Worm (Caenorhabditis elegans) whole organism, L3 larva: ENCODE measurements around the gene hlh-6.

Source experiments
- R02D3.7 ChIP-seq: fragments of 150-350 bp; optimal IDR thresholded peaks from 2 replicates; lab custom pipeline; 2014; ENCODE audit warnings: missing biosample characterization, missing genetic modification characterization
- ZK546.5 ChIP-seq: sonication (generic microtip); optimal IDR thresholded peaks from 2 replicates; lab custom pipeline; 2017; ENCODE audit warnings: missing biosample characterization, missing genetic modification characterization
- aly-2 ChIP-seq: fragments of 150-350 bp; optimal IDR thresholded peaks from 2 replicates; lab custom pipeline; 2014; ENCODE audit warnings: missing biosample characterization, missing genetic modification characterization
- ama-1 ChIP-seq: fragments of 150-350 bp; optimal IDR thresholded peaks from 2 replicates; lab custom pipeline; 2018
- ceh-16 ChIP-seq: sonication (generic microtip); optimal IDR thresholded peaks from 2 replicates; lab custom pipeline; 2017; ENCODE audit warnings: missing biosample characterization, missing genetic modification characterization
- ceh-28 ChIP-seq: fragments of 150-350 bp; optimal IDR thresholded peaks from 2 replicates; lab custom pipeline; 2014; ENCODE audit warnings: missing biosample characterization, missing genetic modification reagents, missing genetic modification characterization
- ceh-82 ChIP-seq: fragments of 150-350 bp; optimal IDR thresholded peaks from 2 replicates; lab custom pipeline; 2014; ENCODE audit warnings: missing biosample characterization, missing genetic modification characterization
- ceh-9 ChIP-seq: sonication (generic microtip); optimal IDR thresholded peaks from 2 replicates; lab custom pipeline; 2018; ENCODE audit warnings: missing biosample characterization, missing genetic modification characterization
- daf-12 ChIP-seq: fragments of 150-350 bp; optimal IDR thresholded peaks from 2 replicates; lab custom pipeline; 2014; ENCODE audit warnings: missing biosample characterization, missing genetic modification reagents, missing genetic modification characterization
- egl-27 ChIP-seq: sonication (generic microtip); optimal IDR thresholded peaks from 4 replicates; lab custom pipeline; 2017; ENCODE audit warnings: missing biosample characterization, missing genetic modification reagents, missing genetic modification characterization
- egl-5 ChIP-seq: fragments of 150-350 bp; optimal IDR thresholded peaks from 2 replicates; lab custom pipeline; 2017; ENCODE audit warnings: missing biosample characterization, missing genetic modification reagents, missing genetic modification characterization, inconsistent platforms
- elt-1 ChIP-seq: fragments of 150-350 bp; optimal IDR thresholded peaks from 2 replicates; lab custom pipeline; 2014; ENCODE audit warnings: missing biosample characterization, missing genetic modification characterization
- elt-2 ChIP-seq: sonication (generic microtip); optimal IDR thresholded peaks from 2 replicates; lab custom pipeline; 2016; ENCODE audit warnings: missing genetic modification reagents, mild to moderate bottlenecking, missing genetic modification characterization, missing compliant biosample characterization
- elt-3 ChIP-seq, 3 experiments: fragments of 150-350 bp in 1 of 3; sonication (generic microtip) in 2 of 3; optimal IDR thresholded peaks; 2 replicates in 2 of 3; 4 replicates in 1 of 3; lab custom pipeline; 2014 to 2017; ENCODE audit warnings: missing biosample characterization in 3 of 3, missing genetic modification characterization in 3 of 3
- eor-1 ChIP-seq, 2 experiments: fragments of 150-350 bp; optimal IDR thresholded peaks; 2 replicates each; lab custom pipeline; 2014 to 2018; ENCODE audit warnings: missing biosample characterization in 2 of 2, missing genetic modification characterization in 2 of 2
- fkh-10 ChIP-seq: sonication (generic microtip); optimal IDR thresholded peaks from 2 replicates; lab custom pipeline; 2017; ENCODE audit warnings: missing biosample characterization, missing genetic modification reagents, missing genetic modification characterization
- fkh-2 ChIP-seq: fragments of 150-350 bp; optimal IDR thresholded peaks from 2 replicates; lab custom pipeline; 2014; ENCODE audit warnings: missing biosample characterization, missing genetic modification reagents, missing genetic modification characterization
- fos-1 ChIP-seq: fragments of 150-350 bp; optimal IDR thresholded peaks from 2 replicates; lab custom pipeline; 2014; ENCODE audit warnings: missing biosample characterization, missing genetic modification characterization
- hmg-11 ChIP-seq: sonication (generic microtip); optimal IDR thresholded peaks from 2 replicates; lab custom pipeline; 2016; ENCODE audit warnings: missing genetic modification characterization, missing compliant biosample characterization
- jun-1 ChIP-seq: fragments of 150-350 bp; optimal IDR thresholded peaks from 2 replicates; lab custom pipeline; 2014; ENCODE audit warnings: missing biosample characterization, missing genetic modification reagents, missing genetic modification characterization
- lin-15B ChIP-seq: fragments of 150-350 bp; optimal IDR thresholded peaks from 2 replicates; lab custom pipeline; 2014; ENCODE audit warnings: missing biosample characterization, missing genetic modification characterization
- lin-39 ChIP-seq: fragments of 150-350 bp; optimal IDR thresholded peaks from 2 replicates; lab custom pipeline; 2018; ENCODE audit warnings: missing biosample characterization, missing genetic modification reagents, missing genetic modification characterization
- lsy-12 ChIP-seq: sonication (generic microtip); optimal IDR thresholded peaks from 2 replicates; lab custom pipeline; 2016; ENCODE audit warnings: mild to moderate bottlenecking, missing genetic modification characterization, missing compliant biosample characterization
- mdl-1 ChIP-seq: fragments of 150-350 bp; optimal IDR thresholded peaks from 2 replicates; lab custom pipeline; 2014; ENCODE audit warnings: missing biosample characterization, missing genetic modification characterization
- mml-1 ChIP-seq: fragments of 150-350 bp; sonication (generic microtip); optimal IDR thresholded peaks from 3 replicates; lab custom pipeline; 2014; ENCODE audit warnings: missing biosample characterization, missing genetic modification characterization
- nfya-1 ChIP-seq: sonication (generic microtip); optimal IDR thresholded peaks from 2 replicates; lab custom pipeline; 2017; ENCODE audit warnings: missing genetic modification characterization, mild to moderate bottlenecking, missing compliant biosample characterization, antibody characterized with exemption, moderate library complexity; ENCODE audit not compliant: insufficient read depth
- nhr-11 ChIP-seq: fragments of 150-350 bp; optimal IDR thresholded peaks from 2 replicates; lab custom pipeline; 2014; ENCODE audit warnings: missing biosample characterization, missing genetic modification characterization
- nhr-12 ChIP-seq: fragments of 150-350 bp; optimal IDR thresholded peaks from 2 replicates; lab custom pipeline; 2014; ENCODE audit warnings: missing biosample characterization, missing genetic modification characterization
- nhr-23 ChIP-seq: fragments of 150-350 bp; optimal IDR thresholded peaks from 2 replicates; lab custom pipeline; 2014; ENCODE audit warnings: missing biosample characterization, missing genetic modification reagents, missing genetic modification characterization
- nhr-237 ChIP-seq: fragments of 150-350 bp; optimal IDR thresholded peaks from 2 replicates; lab custom pipeline; 2014; ENCODE audit warnings: missing biosample characterization, missing genetic modification characterization
- nhr-25 ChIP-seq: sonication (generic microtip); optimal IDR thresholded peaks from 2 replicates; lab custom pipeline; 2017; ENCODE audit warnings: missing biosample characterization, missing genetic modification characterization
- nhr-28 ChIP-seq: fragments of 150-350 bp; optimal IDR thresholded peaks from 2 replicates; lab custom pipeline; 2014; ENCODE audit warnings: missing biosample characterization, missing genetic modification characterization
- nhr-43 ChIP-seq: sonication (generic microtip); optimal IDR thresholded peaks from 2 replicates; lab custom pipeline; 2016; ENCODE audit warnings: mild to moderate bottlenecking, missing genetic modification characterization, missing compliant biosample characterization; ENCODE audit not compliant: poor library complexity, severe bottlenecking
- nhr-67 ChIP-seq: fragments of 150-350 bp; optimal IDR thresholded peaks from 2 replicates; lab custom pipeline; 2014; ENCODE audit warnings: missing biosample characterization, missing genetic modification characterization
- nhr-76 ChIP-seq: fragments of 150-350 bp; sonication (generic microtip); optimal IDR thresholded peaks from 5 replicates; lab custom pipeline; 2014; ENCODE audit warnings: missing biosample characterization, missing genetic modification characterization
- nhr-77 ChIP-seq: fragments of 150-350 bp; optimal IDR thresholded peaks from 2 replicates; lab custom pipeline; 2014; ENCODE audit warnings: missing biosample characterization, missing genetic modification characterization
- pha-4 ChIP-seq: fragments of 150-350 bp; optimal IDR thresholded peaks from 2 replicates; lab custom pipeline; 2014; ENCODE audit warnings: missing biosample characterization, missing genetic modification reagents, missing genetic modification characterization
- pqm-1 ChIP-seq: fragments of 150-350 bp; optimal IDR thresholded peaks from 2 replicates; lab custom pipeline; 2017; ENCODE audit warnings: missing biosample characterization, missing genetic modification characterization, inconsistent platforms
- sea-2 ChIP-seq: fragments of 150-350 bp; sonication (generic microtip); optimal IDR thresholded peaks from 4 replicates; lab custom pipeline; 2014; ENCODE audit warnings: missing biosample characterization, missing genetic modification reagents, missing genetic modification characterization
- skn-1 ChIP-seq: fragments of 150-350 bp; optimal IDR thresholded peaks from 2 replicates; lab custom pipeline; 2014; ENCODE audit warnings: missing biosample characterization, missing genetic modification characterization
- snpc-4 ChIP-seq: fragments of 150-350 bp; optimal IDR thresholded peaks from 2 replicates; lab custom pipeline; 2014; ENCODE audit warnings: missing biosample characterization, missing genetic modification characterization
- tbx-2 ChIP-seq: sonication (generic microtip); optimal IDR thresholded peaks from 2 replicates; lab custom pipeline; 2016; ENCODE audit warnings: mild to moderate bottlenecking, missing genetic modification characterization, missing compliant biosample characterization
- unc-39 ChIP-seq: sonication (generic microtip); optimal IDR thresholded peaks from 4 replicates; lab custom pipeline; 2017; ENCODE audit warnings: missing biosample characterization, missing genetic modification characterization
- unc-62 ChIP-seq: fragments of 150-350 bp; sonication (generic microtip); optimal IDR thresholded peaks from 4 replicates; lab custom pipeline; 2014; ENCODE audit warnings: missing biosample characterization, missing genetic modification reagents, missing genetic modification characterization
- zag-1 ChIP-seq: fragments of 150-350 bp; optimal IDR thresholded peaks from 2 replicates; lab custom pipeline; 2014; ENCODE audit warnings: missing biosample characterization, missing genetic modification characterization
- ztf-11 ChIP-seq: fragments of 150-350 bp; optimal IDR thresholded peaks from 2 replicates; lab custom pipeline; 2014; ENCODE audit warnings: missing biosample characterization, missing genetic modification characterization
- ztf-4 ChIP-seq: fragments of 150-350 bp; optimal IDR thresholded peaks from 2 replicates; lab custom pipeline; 2014; ENCODE audit warnings: missing biosample characterization, missing genetic modification characterization

hlh-6 gene

DNA sequence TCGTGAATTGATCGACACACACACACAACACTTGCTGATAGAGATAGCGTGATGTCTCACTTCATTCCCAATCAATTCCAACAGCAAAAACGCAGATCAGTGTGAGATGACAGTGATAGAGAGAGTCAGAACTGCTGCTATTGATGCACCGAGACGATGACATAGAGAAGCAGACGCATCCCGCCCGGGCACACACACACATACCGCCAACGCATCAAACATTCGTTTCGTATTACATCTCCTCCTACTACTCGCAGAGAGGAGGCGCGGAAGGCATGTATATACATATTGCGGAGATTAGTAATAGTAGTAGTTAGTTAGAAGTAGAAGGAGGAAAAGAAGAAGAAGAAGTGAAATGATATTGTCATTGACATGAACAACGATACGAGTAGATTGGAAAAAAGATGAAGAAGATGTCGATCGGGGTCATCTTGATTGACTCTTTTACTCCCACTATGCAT lies 4.8 kb upstream of the hlh-6 start:
- TF ChIP-seq nhr-76 (tag; lab: Kevin White, UChicago) (no peak), snpc-4 (tag; lab: Kevin White, UChicago) (no peak), ceh-9 (tag; lab: Kevin White, UChicago) (no peak), lsy-12 (tag; lab: Kevin White, UChicago) (peak; percentile 4), aly-2 (tag; lab: Kevin White, UChicago) (no peak), unc-39 (tag; lab: Kevin White, UChicago) (no peak), ceh-82 (tag; lab: Kevin White, UChicago) (peak; percentile 40), fkh-10 (GFP tag; lab: Kevin White, UChicago) (no peak), unc-62 (GFP tag; lab: Kevin White, UChicago) (no peak), skn-1 (tag; lab: Kevin White, UChicago) (no peak), nhr-11 (tag; lab: Kevin White, UChicago) (no peak), fos-1 (tag; lab: Kevin White, UChicago) (no peak), ama-1 (peak; percentile 92), jun-1 (peak; percentile 57), pqm-1 (tag; lab: Kevin White, UChicago) (peak; percentile 44), nhr-77 (tag; lab: Kevin White, UChicago) (peak; percentile 20), lin-39 (peak; percentile 48), nhr-237 (tag; lab: Kevin White, UChicago) (no peak), ZK546.5 (no peak), pha-4 (tag; lab: Kevin White, UChicago) (peak; percentile 47), mdl-1 (peak; percentile 18), ceh-28 (tag; lab: Kevin White, UChicago) (peak; percentile 74), fkh-2 (tag; lab: Kevin White, UChicago) (no peak), egl-5 (tag; lab: Kevin White, UChicago) (no peak), nfya-1 (peak; percentile 40), elt-3 (tag; optimal IDR thresholded peaks at IDR 0.05; lab: Kevin White, UChicago) (peak in 2 of 3 experiments; percentile 34 to 92), elt-1 (tag; lab: Kevin White, UChicago) (peak; percentile 89), tbx-2 (tag; lab: Kevin White, UChicago) (no peak), hmg-11 (tag; lab: Kevin White, UChicago) (no peak), elt-2 (tag; lab: Kevin White, UChicago) (peak; percentile 75), lin-15B (tag; lab: Kevin White, UChicago) (no peak), nhr-25 (tag; lab: Kevin White, UChicago) (peak; percentile 76), egl-27 (tag; lab: Kevin White, UChicago) (no peak), ztf-11 (tag; lab: Kevin White, UChicago) (no peak), ceh-16 (tag; lab: Kevin White, UChicago) (no peak), nhr-12 (tag; lab: Kevin White, UChicago) (no peak), ztf-4 (tag; lab: Kevin White, UChicago) (no peak), daf-12 (tag; lab: Kevin White, UChicago) (no peak), nhr-43 (tag; lab: Kevin White, UChicago) (no peak), nhr-28 (tag; lab: Kevin White, UChicago) (no peak), eor-1 (tag; optimal IDR thresholded peaks at IDR 0.05; lab: Kevin White, UChicago) (no peak), sea-2 (GFP tag; lab: Kevin White, UChicago) (no peak), zag-1 (no peak), R02D3.7 (tag; lab: Kevin White, UChicago) (peak; percentile 9), mml-1 (tag; lab: Kevin White, UChicago) (no peak), nhr-23 (tag; lab: Kevin White, UChicago) (peak; percentile 70), nhr-67 (tag; lab: Kevin White, UChicago) (no peak)
